Fruit fly (Drosophila melanogaster) whole organism, prepupa: ENCODE data around the gene kis.
A peak's percentile ranks its signal among the peaks of the same experiment; 100 is the strongest.

Source experiments
- Blimp-1 ChIP-seq: fragments of 200-800 bp; sonication (Bioruptor generic); optimal IDR thresholded peaks from 3 replicates; lab custom pipeline; 2017; ENCODE audit warnings: missing biosample characterization, missing genetic modification characterization, mild to moderate bottlenecking, moderate library complexity, missing genetic modification reagents
- CG10631 ChIP-seq: fragments of 200-800 bp; sonication (Bioruptor generic); optimal IDR thresholded peaks from 2 replicates; lab custom pipeline; 2016; ENCODE audit warnings: missing biosample characterization, missing genetic modification characterization
- CG10669 ChIP-seq: fragments of 200-800 bp; sonication (Bioruptor generic); optimal IDR thresholded peaks from 3 replicates; lab custom pipeline; 2018; ENCODE audit warnings: missing biosample characterization, mild to moderate bottlenecking, missing genetic modification characterization, moderate library complexity
- CG11762 ChIP-seq: fragments of 200-800 bp; sonication (Bioruptor generic); optimal IDR thresholded peaks from 3 replicates; lab custom pipeline; 2016; ENCODE audit warnings: missing biosample characterization, missing genetic modification characterization; ENCODE audit not compliant: insufficient read depth
- CG11902 ChIP-seq: fragments of 200-800 bp; sonication (Bioruptor generic); optimal IDR thresholded peaks from 3 replicates; lab custom pipeline; 2016; ENCODE audit warnings: missing biosample characterization, missing genetic modification characterization
- CG15336 ChIP-seq: fragments of 200-800 bp; sonication (Bioruptor generic); IDR thresholded peaks from 2 replicates; pipeline ENCODE4 v1.3.6; 2022; ENCODE audit warnings: missing biosample characterization, missing genetic modification characterization
- CG1621 ChIP-seq: fragments of 200-800 bp; sonication (Bioruptor generic); optimal IDR thresholded peaks from 3 replicates; lab custom pipeline; 2018; ENCODE audit warnings: missing biosample characterization, mild to moderate bottlenecking, missing genetic modification characterization
- CG3032 ChIP-seq: fragments of 200-800 bp; optimal IDR thresholded peaks from 2 replicates; lab custom pipeline; 2019; ENCODE audit warnings: missing biosample characterization, mild to moderate bottlenecking, missing genetic modification characterization, moderate library complexity
- CG31627 ChIP-seq: fragments of 200-800 bp; sonication (Bioruptor generic); optimal IDR thresholded peaks from 3 replicates; lab custom pipeline; 2016; ENCODE audit warnings: missing biosample characterization, missing genetic modification characterization
- CG32006 ChIP-seq: fragments of 200-800 bp; sonication (Bioruptor generic); optimal IDR thresholded peaks from 3 replicates; lab custom pipeline; 2017; ENCODE audit warnings: missing biosample characterization, mild to moderate bottlenecking, missing genetic modification characterization
- CG34406 ChIP-seq: fragments of 200-800 bp; sonication (Bioruptor generic); optimal IDR thresholded peaks from 3 replicates; lab custom pipeline; 2016; ENCODE audit warnings: missing biosample characterization, missing genetic modification characterization
- CG3919 ChIP-seq: fragments of 200-800 bp; sonication (Bioruptor generic); optimal IDR thresholded peaks from 3 replicates; lab custom pipeline; 2016; ENCODE audit warnings: missing biosample characterization, missing genetic modification characterization
- CG4318 ChIP-seq: fragments of 200-800 bp; sonication (Bioruptor generic); optimal IDR thresholded peaks from 3 replicates; lab custom pipeline; 2017; ENCODE audit warnings: missing biosample characterization, mild to moderate bottlenecking, missing genetic modification characterization
- CG6163 ChIP-seq: fragments of 200-800 bp; sonication (Bioruptor generic); IDR thresholded peaks from 3 replicates; pipeline ENCODE4 v1.3.6; 2022; ENCODE audit warnings: missing biosample characterization, missing genetic modification characterization
- CG6276 ChIP-seq: fragments of 200-800 bp; sonication (Bioruptor generic); optimal IDR thresholded peaks from 2 replicates; lab custom pipeline; 2017; ENCODE audit warnings: missing biosample characterization, mild to moderate bottlenecking, missing genetic modification characterization
- CG6808 ChIP-seq: fragments of 200-800 bp; sonication (Bioruptor generic); optimal IDR thresholded peaks from 3 replicates; lab custom pipeline; 2017; ENCODE audit warnings: missing biosample characterization, missing genetic modification characterization, mild to moderate bottlenecking, moderate library complexity, missing genetic modification reagents
- CG6854 ChIP-seq: fragments of 200-800 bp; sonication (Bioruptor generic); optimal IDR thresholded peaks from 2 replicates; lab custom pipeline; 2017; ENCODE audit warnings: missing biosample characterization, mild to moderate bottlenecking, missing genetic modification characterization
- CG7368 ChIP-seq: fragments of 200-800 bp; sonication (Bioruptor generic); optimal IDR thresholded peaks from 3 replicates; lab custom pipeline; 2016; ENCODE audit warnings: missing biosample characterization, missing genetic modification characterization
- CG8119 ChIP-seq: fragments of 200-800 bp; sonication (Bioruptor generic); IDR thresholded peaks from 3 replicates; pipeline ENCODE4 v1.3.6; 2022; ENCODE audit warnings: missing biosample characterization, missing genetic modification characterization
- CG8319 ChIP-seq: fragments of 200-800 bp; sonication (Bioruptor generic); optimal IDR thresholded peaks from 3 replicates; lab custom pipeline; 2016; ENCODE audit warnings: missing biosample characterization, missing genetic modification characterization
- CG8632 ChIP-seq: fragments of 200-800 bp; sonication (Bioruptor generic); optimal IDR thresholded peaks from 3 replicates; lab custom pipeline; 2016; ENCODE audit warnings: missing biosample characterization, missing genetic modification characterization
- CG9139 ChIP-seq: fragments of 200-800 bp; sonication (Bioruptor generic); optimal IDR thresholded peaks from 3 replicates; lab custom pipeline; 2017; ENCODE audit warnings: missing biosample characterization, mild to moderate bottlenecking, missing genetic modification characterization
- Eip75B ChIP-seq: fragments of 200-800 bp; sonication (Bioruptor generic); optimal IDR thresholded peaks from 3 replicates; lab custom pipeline; 2016; ENCODE audit warnings: missing biosample characterization, missing genetic modification characterization
- Eip78C ChIP-seq: fragments of 200-800 bp; sonication (Bioruptor generic); peaks from one replicate; lab custom pipeline; 2016; ENCODE audit warnings: missing biosample characterization, missing genetic modification characterization
- Eip93F ChIP-seq: fragments of 200-800 bp; sonication (Bioruptor generic); optimal IDR thresholded peaks from 2 replicates; lab custom pipeline; 2016; ENCODE audit warnings: missing biosample characterization, mild to moderate bottlenecking, missing genetic modification characterization
- Ets21C ChIP-seq: fragments of 200-800 bp; sonication (Bioruptor generic); optimal IDR thresholded peaks from 3 replicates; lab custom pipeline; 2016; ENCODE audit warnings: missing biosample characterization, missing genetic modification characterization
- Ets96B ChIP-seq: fragments of 200-800 bp; optimal IDR thresholded peaks from 2 replicates; lab custom pipeline; 2019; ENCODE audit warnings: missing biosample characterization, mild to moderate bottlenecking, missing genetic modification characterization, moderate library complexity
- Gug ChIP-seq: fragments of 200-800 bp; sonication (Bioruptor generic); IDR thresholded peaks from 2 replicates; pipeline ENCODE4 v1.3.6; 2022; ENCODE audit warnings: missing biosample characterization, missing genetic modification characterization
- Hr39 ChIP-seq: fragments of 200-800 bp; sonication (Bioruptor generic); optimal IDR thresholded peaks from 2 replicates; lab custom pipeline; 2016; ENCODE audit warnings: missing biosample characterization, missing genetic modification characterization
- Hr4 ChIP-seq: fragments of 200-800 bp; sonication (Bioruptor generic); optimal IDR thresholded peaks from 3 replicates; lab custom pipeline; 2016; ENCODE audit warnings: missing biosample characterization, missing genetic modification characterization
- Lpt ChIP-seq: fragments of 200-800 bp; sonication (Bioruptor generic); optimal IDR thresholded peaks from 3 replicates; lab custom pipeline; 2016; ENCODE audit warnings: missing biosample characterization, missing genetic modification characterization
- Met ChIP-seq: fragments of 200-800 bp; sonication (Bioruptor generic); optimal IDR thresholded peaks from 3 replicates; lab custom pipeline; 2016; ENCODE audit warnings: missing biosample characterization, missing genetic modification characterization
- OdsH ChIP-seq: fragments of 200-800 bp; sonication (Bioruptor generic); optimal IDR thresholded peaks from 3 replicates; lab custom pipeline; 2016; ENCODE audit warnings: missing biosample characterization, missing genetic modification characterization
- Smox ChIP-seq: fragments of 200-800 bp; sonication (Bioruptor generic); optimal IDR thresholded peaks from 3 replicates; lab custom pipeline; 2016; ENCODE audit warnings: missing biosample characterization, missing genetic modification characterization
- Sox14 ChIP-seq: fragments of 200-800 bp; sonication (Bioruptor generic); optimal IDR thresholded peaks from 3 replicates; lab custom pipeline; 2016; ENCODE audit warnings: missing biosample characterization, missing genetic modification characterization
- achi ChIP-seq: fragments of 200-800 bp; sonication (Bioruptor generic); optimal IDR thresholded peaks from 3 replicates; lab custom pipeline; 2016; ENCODE audit warnings: missing biosample characterization, missing genetic modification characterization
- acj6 ChIP-seq: fragments of 200-800 bp; sonication (Bioruptor generic); optimal IDR thresholded peaks from 3 replicates; lab custom pipeline; 2016; ENCODE audit warnings: missing biosample characterization, missing genetic modification characterization
- dsx ChIP-seq: fragments of 200-800 bp; optimal IDR thresholded peaks from 3 replicates; lab custom pipeline; 2019; ENCODE audit warnings: missing biosample characterization, mild to moderate bottlenecking, missing genetic modification characterization, moderate library complexity; ENCODE audit not compliant: poor library complexity, severe bottlenecking
- eg ChIP-seq: fragments of 200-800 bp; sonication (Bioruptor generic); IDR thresholded peaks from 3 replicates; pipeline ENCODE4 v1.3.6; 2022; ENCODE audit warnings: missing biosample characterization, missing genetic modification characterization
- esn ChIP-seq: fragments of 200-800 bp; sonication (Bioruptor generic); optimal IDR thresholded peaks from 2 replicates; lab custom pipeline; 2016; ENCODE audit warnings: missing biosample characterization, mild to moderate bottlenecking, missing genetic modification characterization, moderate library complexity
- fd59A ChIP-seq: fragments of 200-800 bp; sonication (Bioruptor generic); optimal IDR thresholded peaks from 2 replicates; lab custom pipeline; 2017; ENCODE audit warnings: missing biosample characterization, mild to moderate bottlenecking, missing genetic modification characterization, missing genetic modification reagents
- fd85E ChIP-seq: fragments of 200-800 bp; sonication (Bioruptor generic); optimal IDR thresholded peaks from 3 replicates; lab custom pipeline; 2016; ENCODE audit warnings: missing biosample characterization, missing genetic modification characterization
- fkh ChIP-seq: fragments of 200-800 bp; sonication (Bioruptor generic); optimal IDR thresholded peaks from 3 replicates; lab custom pipeline; 2017; ENCODE audit warnings: missing biosample characterization, mild to moderate bottlenecking, missing genetic modification characterization, moderate library complexity
- lz ChIP-seq: fragments of 200-800 bp; sonication (Bioruptor generic); optimal IDR thresholded peaks from 3 replicates; lab custom pipeline; 2016; ENCODE audit warnings: missing biosample characterization, missing genetic modification characterization
- net ChIP-seq: fragments of 200-800 bp; sonication (Bioruptor generic); optimal IDR thresholded peaks from 3 replicates; lab custom pipeline; 2016; ENCODE audit warnings: missing biosample characterization, missing genetic modification characterization
- salr ChIP-seq, 2 experiments: fragments of 200-800 bp; sonication (Bioruptor generic); optimal IDR thresholded peaks; 3 replicates each; lab custom pipeline; 2016 to 2018; ENCODE audit warnings: missing biosample characterization in 2 of 2, missing genetic modification characterization in 2 of 2, mild to moderate bottlenecking in 1 of 2
- spab ChIP-seq: fragments of 200-800 bp; sonication (Bioruptor generic); optimal IDR thresholded peaks from 2 replicates; lab custom pipeline; 2017; ENCODE audit warnings: missing biosample characterization, mild to moderate bottlenecking, missing genetic modification characterization, missing genetic modification reagents
- ss ChIP-seq, 2 experiments: fragments of 200-800 bp; sonication (Bioruptor generic); optimal IDR thresholded peaks; 2 replicates in 1 of 2; 3 replicates in 1 of 2; lab custom pipeline; 2017 to 2018; ENCODE audit warnings: mild to moderate bottlenecking in 2 of 2, missing biosample characterization in 2 of 2, missing genetic modification characterization in 2 of 2, moderate library complexity in 1 of 2
- svp ChIP-seq: fragments of 200-800 bp; sonication (Bioruptor generic); peaks from one replicate; lab custom pipeline; 2016; ENCODE audit warnings: missing biosample characterization, missing genetic modification characterization
- topi ChIP-seq: fragments of 200-800 bp; sonication (Bioruptor generic); optimal IDR thresholded peaks from 3 replicates; lab custom pipeline; 2016; ENCODE audit warnings: missing biosample characterization, missing genetic modification characterization
- vri ChIP-seq: fragments of 200-800 bp; sonication (Bioruptor generic); optimal IDR thresholded peaks from 3 replicates; lab custom pipeline; 2016; ENCODE audit warnings: missing biosample characterization, mild to moderate bottlenecking, missing genetic modification characterization

Gene kis

DNA sequence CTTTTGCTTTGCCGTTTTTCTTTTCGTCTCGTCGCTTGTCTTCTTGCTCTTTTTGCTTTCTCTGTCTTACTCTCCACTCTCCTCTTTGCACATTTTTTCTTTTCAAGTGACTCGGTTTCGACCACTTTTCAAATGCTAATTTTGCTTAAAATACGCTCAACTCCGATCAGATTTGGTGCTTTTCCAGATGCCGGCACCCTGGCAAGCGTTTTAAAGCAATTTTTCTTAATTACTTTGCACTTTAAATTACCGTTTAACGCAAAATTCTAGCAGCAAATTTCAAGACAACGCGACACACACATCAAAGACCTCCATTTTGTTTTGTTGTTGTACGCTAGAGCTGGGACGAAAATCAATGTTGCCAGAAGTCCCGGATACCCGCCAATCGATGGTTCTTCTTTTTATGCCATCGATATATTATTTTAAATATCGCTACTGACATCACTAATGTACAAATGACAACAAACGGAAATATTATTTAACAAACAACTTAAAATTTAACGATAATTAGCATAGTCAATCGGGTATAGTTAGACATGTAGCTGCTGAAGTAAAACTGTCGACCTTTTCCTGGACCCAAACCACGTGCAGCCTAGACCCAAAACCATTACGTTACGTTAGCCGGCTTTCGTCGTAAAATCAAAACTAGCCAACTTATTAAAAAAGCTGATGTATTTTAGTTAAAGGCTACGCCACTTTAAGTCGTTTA, at the start of gene kis:
Gene kis, minus strand, starts transcription at position 317 of the 709 bp plus-strand sequence.
- no peak for TF ChIP-seq CG15336
- peak; percentile 25 for TF ChIP-seq dsx
- peak; percentile 7 for TF ChIP-seq CG8632 (GFP tag; lab: Kevin White, UChicago)
- peak; percentile 40 for TF ChIP-seq svp (GFP tag; lab: Kevin White, UChicago)
- peak; percentile 17 for TF ChIP-seq topi (GFP tag; lab: Kevin White, UChicago)
- peak; percentile 9 for TF ChIP-seq OdsH (GFP tag; lab: Kevin White, UChicago)
- no peak for TF ChIP-seq Met (GFP tag; lab: Kevin White, UChicago)
- no peak for TF ChIP-seq CG11762 (GFP tag; lab: Kevin White, UChicago)
- TF ChIP-seq Ets96B (tag; lab: Kevin White, UChicago): peak; percentile 22
- TF ChIP-seq fkh (GFP tag; lab: Kevin White, UChicago): peak; percentile 61
- TF ChIP-seq Smox (GFP tag; lab: Kevin White, UChicago): peak; percentile 15
- TF ChIP-seq CG10669 (GFP tag; lab: Kevin White, UChicago): no peak
- peak; percentile 25 for TF ChIP-seq achi (GFP tag; lab: Kevin White, UChicago)
- peak; percentile 84 for TF ChIP-seq Eip78C (GFP tag; lab: Kevin White, UChicago)
- TF ChIP-seq Blimp-1: peak; percentile 26
- peak; percentile 43 for TF ChIP-seq Eip75B (GFP tag; lab: Kevin White, UChicago)
- TF ChIP-seq Hr4 (GFP tag; lab: Kevin White, UChicago): no peak
- peak; percentile 39 for TF ChIP-seq CG9139 (GFP tag; lab: Kevin White, UChicago)
- TF ChIP-seq CG6276 (GFP tag; lab: Kevin White, UChicago): peak; percentile 57
- no peak for TF ChIP-seq Ets21C (GFP tag; lab: Kevin White, UChicago)
- no peak for TF ChIP-seq CG10631
- TF ChIP-seq salr (GFP tag; optimal IDR thresholded peaks at IDR 0.05; lab: Kevin White, UChicago): no peak
- TF ChIP-seq CG4318 (GFP tag; lab: Kevin White, UChicago): no peak
- no peak for TF ChIP-seq Lpt (GFP tag; lab: Kevin White, UChicago)
- peak; percentile 59; the same call in 2 of the 3 replicates for TF ChIP-seq CG8119 (GFP tag; lab: Robert Waterston, UW)
- TF ChIP-seq eg (GFP tag; lab: Robert Waterston, UW): no peak; the same call in 2 of the 3 replicates
- TF ChIP-seq ss (GFP tag; optimal IDR thresholded peaks at IDR 0.05; lab: Kevin White, UChicago): peak; percentile 38 to 53
- TF ChIP-seq Eip93F (GFP tag; lab: Kevin White, UChicago): no peak
- TF ChIP-seq CG32006 (GFP tag; lab: Kevin White, UChicago): peak; percentile 25
- TF ChIP-seq Hr39: peak; percentile 30
- no peak for TF ChIP-seq vri
- TF ChIP-seq CG1621 (tag; lab: Kevin White, UChicago): peak; percentile 23
- TF ChIP-seq net (GFP tag; lab: Kevin White, UChicago): peak; percentile 19
- no peak for TF ChIP-seq CG8319 (GFP tag; lab: Kevin White, UChicago)
- TF ChIP-seq fd85E: no peak
- peak; percentile 53 for TF ChIP-seq CG6854
- TF ChIP-seq CG31627 (GFP tag; lab: Kevin White, UChicago): peak; percentile 16
- TF ChIP-seq CG3919 (GFP tag; lab: Kevin White, UChicago): peak; percentile 40
- TF ChIP-seq CG3032 (tag; lab: Kevin White, UChicago): peak; percentile 30
- TF ChIP-seq acj6 (GFP tag; lab: Kevin White, UChicago): no peak
- no peak for TF ChIP-seq fd59A (GFP tag; lab: Kevin White, UChicago)
- TF ChIP-seq Sox14: peak; percentile 73
- TF ChIP-seq CG6808: peak; percentile 43
- TF ChIP-seq spab (GFP tag; lab: Kevin White, UChicago): no peak
- TF ChIP-seq CG6163 (GFP tag; lab: Robert Waterston, UW): peak; percentile 67; the same call in 2 of the 3 replicates
- no peak for TF ChIP-seq CG7368 (GFP tag; lab: Kevin White, UChicago)
- no peak for TF ChIP-seq CG11902 (GFP tag; lab: Kevin White, UChicago)
- TF ChIP-seq Gug: no peak
- TF ChIP-seq CG34406 (GFP tag; lab: Kevin White, UChicago): no peak
- peak; percentile 47 for TF ChIP-seq esn (GFP tag; lab: Kevin White, UChicago)
- TF ChIP-seq lz: peak; percentile 11
